Fruit fly (Drosophila melanogaster): Measurements from ENCODE around the gene Abcd3.
A peak's percentile ranks its signal among the peaks of the same experiment; 100 is the strongest.

Abcd3 gene

dm6 chrX:19714816-19715215 is 35.8 kb upstream of the Abcd3 start:
- TF ChIP-seq Clk (GFP tag; optimal IDR thresholded peaks at IDR 0.05) (no peak), CG1620 (GFP tag; optimal IDR thresholded peaks at IDR 0.05) (no peak), CG7101 (tag; optimal IDR thresholded peaks at IDR 0.05) (no peak), pad (GFP tag; optimal IDR thresholded peaks at IDR 0.05) (no peak), CG14711 (tag; optimal IDR thresholded peaks at IDR 0.05) (no peak), Hr96 (GFP tag; optimal IDR thresholded peaks at IDR 0.05) (no peak), Mnt (GFP tag; optimal IDR thresholded peaks at IDR 0.05) (no peak)

- TF ChIP-seq pad (GFP tag; optimal IDR thresholded peaks at IDR 0.05) (no peak), CG33017 (tag; optimal IDR thresholded peaks at IDR 0.05) (no peak), CG7101 (tag; optimal IDR thresholded peaks at IDR 0.05) (no peak)
These were observed 34.1 kb upstream of the Abcd3 start for dm6 chrX:19716325-19716917.

- TF ChIP-seq kay (GFP tag; ENCODE audit: borderline replicate concordance) = no peak
- TF ChIP-seq Hr96 (GFP tag; optimal IDR thresholded peaks at IDR 0.05) = peak; percentile 5
These were observed 33.5 kb upstream of the Abcd3 start for dm6 chrX:19717041-19717440.

dm6 chrX:19717988-19718973 is 32.3 kb upstream of the Abcd3 start, which contains the start of gene CG12531:
Gene CG12531, plus strand, starts transcription at chrX:19718923.
- TF ChIP-seq CG5204 (GFP tag; optimal IDR thresholded peaks at IDR 0.05) (no peak), pad (GFP tag; optimal IDR thresholded peaks at IDR 0.05) (no peak), CG14711 (tag; optimal IDR thresholded peaks at IDR 0.05) (no peak), toe (GFP tag; optimal IDR thresholded peaks at IDR 0.05) (no peak), tj (GFP tag; optimal IDR thresholded peaks at IDR 0.05) (no peak), CG1620 (GFP tag; optimal IDR thresholded peaks at IDR 0.05) (no peak), CG12768 (GFP tag; optimal IDR thresholded peaks at IDR 0.05) (no peak), cnc (optimal IDR thresholded peaks at IDR 0.05) (no peak), Hr96 (GFP tag; optimal IDR thresholded peaks at IDR 0.05) (no peak)

- TF ChIP-seq CG7101 (tag; optimal IDR thresholded peaks at IDR 0.05) (no peak), Mnt (GFP tag; optimal IDR thresholded peaks at IDR 0.05) (peak; percentile 7), CG12768 (GFP tag; optimal IDR thresholded peaks at IDR 0.05) (no peak)
These were observed 19.7 kb upstream of the Abcd3 start, which contains the start of gene AP-1-2beta for dm6 chrX:19730844-19731243. Gene AP-1-2beta, plus strand, starts transcription at chrX:19731004.

dm6 chrX:19735270-19735669 is 15.3 kb upstream of the Abcd3 start, which contains the start of gene CG14234:
Gene CG14234, plus strand, starts transcription at chrX:19735570.
- TF ChIP-seq tj (GFP tag; optimal IDR thresholded peaks at IDR 0.05) (no peak), CG14711 (tag; optimal IDR thresholded peaks at IDR 0.05) (no peak), Clk (GFP tag; optimal IDR thresholded peaks at IDR 0.05) (no peak), cic (GFP tag; optimal IDR thresholded peaks at IDR 0.05) (no peak), CG7101 (tag; optimal IDR thresholded peaks at IDR 0.05) (no peak), CG1620 (GFP tag; optimal IDR thresholded peaks at IDR 0.05) (no peak), CG7045 (GFP tag; optimal IDR thresholded peaks at IDR 0.05) (no peak), CG5204 (GFP tag; optimal IDR thresholded peaks at IDR 0.05) (no peak), Mnt (GFP tag; optimal IDR thresholded peaks at IDR 0.05) (no peak), CG12768 (GFP tag; optimal IDR thresholded peaks at IDR 0.05) (no peak)

dm6 chrX:19737872-19738271 is 12.7 kb upstream of the Abcd3 start:
- TF ChIP-seq cnc (optimal IDR thresholded peaks at IDR 0.05) = no peak
- TF ChIP-seq pad (GFP tag; optimal IDR thresholded peaks at IDR 0.05) = no peak
- no peak for TF ChIP-seq Clk (GFP tag; optimal IDR thresholded peaks at IDR 0.05)
- no peak for TF ChIP-seq cic (GFP tag; optimal IDR thresholded peaks at IDR 0.05)
- TF ChIP-seq CG7045 (GFP tag; optimal IDR thresholded peaks at IDR 0.05) = no peak
- TF ChIP-seq CG33017 (tag; optimal IDR thresholded peaks at IDR 0.05) = no peak
- TF ChIP-seq bab1 (GFP tag; optimal IDR thresholded peaks at IDR 0.05) = no peak
- TF ChIP-seq CG1620 (GFP tag; optimal IDR thresholded peaks at IDR 0.05) = no peak
- no peak for TF ChIP-seq Mnt (GFP tag; optimal IDR thresholded peaks at IDR 0.05)
- TF ChIP-seq CG11617 (GFP tag; optimal IDR thresholded peaks at IDR 0.05) = no peak
- TF ChIP-seq tj (GFP tag; optimal IDR thresholded peaks at IDR 0.05) = no peak
- no peak for TF ChIP-seq Hr96 (GFP tag; optimal IDR thresholded peaks at IDR 0.05)

- peak; percentile 79 for TF ChIP-seq CG7101 (tag; optimal IDR thresholded peaks at IDR 0.05)
- TF ChIP-seq kay (GFP tag; ENCODE audit: borderline replicate concordance) = no peak
- TF ChIP-seq CG11617 (GFP tag; optimal IDR thresholded peaks at IDR 0.05) = peak; percentile 74
- TF ChIP-seq bab1 (GFP tag; optimal IDR thresholded peaks at IDR 0.05) = peak; percentile 81
- peak; percentile 83 for TF ChIP-seq pad (GFP tag; optimal IDR thresholded peaks at IDR 0.05)
- peak; percentile 86 for TF ChIP-seq Crg-1 (GFP tag; optimal IDR thresholded peaks at IDR 0.05)
- TF ChIP-seq Hr96 (GFP tag; optimal IDR thresholded peaks at IDR 0.05) = no peak
- no peak for TF ChIP-seq CG5204 (GFP tag; optimal IDR thresholded peaks at IDR 0.05)
- peak; percentile 60 for TF ChIP-seq CG14711 (tag; optimal IDR thresholded peaks at IDR 0.05)
- peak; percentile 58 for TF ChIP-seq Clk (GFP tag; optimal IDR thresholded peaks at IDR 0.05)
- peak; percentile 37 for TF ChIP-seq CG12768 (GFP tag; optimal IDR thresholded peaks at IDR 0.05)
- TF ChIP-seq Mnt (GFP tag; optimal IDR thresholded peaks at IDR 0.05) = peak; percentile 94
- TF ChIP-seq ovo (GFP tag; optimal IDR thresholded peaks at IDR 0.05) = peak; percentile 72
- peak; percentile 62 for TF ChIP-seq tj (GFP tag; optimal IDR thresholded peaks at IDR 0.05)
- no peak for TF ChIP-seq cnc (optimal IDR thresholded peaks at IDR 0.05)
- TF ChIP-seq CG33017 (tag; optimal IDR thresholded peaks at IDR 0.05) = no peak
- TF ChIP-seq CG1620 (GFP tag; optimal IDR thresholded peaks at IDR 0.05) = peak; percentile 91
- TF ChIP-seq CG7045 (GFP tag; optimal IDR thresholded peaks at IDR 0.05) = peak; percentile 31
- peak; percentile 45 for TF ChIP-seq toe (GFP tag; optimal IDR thresholded peaks at IDR 0.05)
- peak; percentile 40 for TF ChIP-seq cic (GFP tag; optimal IDR thresholded peaks at IDR 0.05)
These were observed 6.5 kb upstream of the Abcd3 start, which contains the start of the genes CG18809, COX6B, CG33932 and Rpp20 for dm6 chrX:19744003-19744488. Gene CG18809, minus strand, starts transcription at chrX:19744335. Gene COX6B, minus strand, starts transcription at chrX:19744335. Gene CG33932, plus strand, starts transcription at chrX:19744431. Gene Rpp20, plus strand, starts transcription at chrX:19744431.

Data from whole organism, adult.